Worm (Caenorhabditis elegans) whole organism, early embryonic: ENCODE data around the gene hex-1.

Source experiments
- B0310.2 ChIP-seq: sonication (generic microtip); optimal IDR thresholded peaks from 2 replicates; lab custom pipeline; 2016; ENCODE audit warnings: mild to moderate bottlenecking, missing genetic modification characterization, missing compliant biosample characterization
- F13C5.2 ChIP-seq: sonication (generic microtip); optimal IDR thresholded peaks from 2 replicates; lab custom pipeline; 2017; ENCODE audit warnings: mild to moderate bottlenecking, missing genetic modification characterization, inconsistent platforms, missing compliant biosample characterization
- aly-1 ChIP-seq: sonication (generic microtip); optimal IDR thresholded peaks from 2 replicates; lab custom pipeline; 2016; ENCODE audit warnings: missing genetic modification characterization, missing compliant biosample characterization
- ama-1 ChIP-seq: fragments of 150-350 bp; optimal IDR thresholded peaks from 2 replicates; lab custom pipeline; 2014
- ceh-13 ChIP-seq: fragments of 200-800 bp; sonication (Bioruptor generic); optimal IDR thresholded peaks from 2 replicates; lab custom pipeline; 2018; ENCODE audit warnings: mild to moderate bottlenecking, missing genetic modification characterization, missing compliant biosample characterization
- ceh-36 ChIP-seq: sonication (generic microtip); optimal IDR thresholded peaks from 2 replicates; lab custom pipeline; 2016; ENCODE audit warnings: missing genetic modification characterization, inconsistent platforms, missing compliant biosample characterization
- ets-7 ChIP-seq: sonication (generic microtip); optimal IDR thresholded peaks from 2 replicates; lab custom pipeline; 2016; ENCODE audit warnings: missing genotype, missing genetic modification characterization, missing compliant biosample characterization
- flt-1 ChIP-seq: fragments of 200-800 bp; sonication (Bioruptor generic); IDR thresholded peaks from 2 replicates; pipeline ENCODE4 v1.3.6; 2022; ENCODE audit warnings: missing genetic modification characterization, missing compliant biosample characterization
- hmg-4 ChIP-seq: fragments of 200-800 bp; sonication (Bioruptor generic); optimal IDR thresholded peaks from 2 replicates; lab custom pipeline; 2018; ENCODE audit warnings: mild to moderate bottlenecking, missing genetic modification characterization, missing compliant biosample characterization
- hnd-1 ChIP-seq: sonication (generic microtip); optimal IDR thresholded peaks from 2 replicates; lab custom pipeline; 2016; ENCODE audit warnings: missing genetic modification characterization, missing compliant biosample characterization
- scrt-1 ChIP-seq: fragments of 200-800 bp; sonication (Bioruptor generic); IDR thresholded peaks from 2 replicates; pipeline ENCODE4 v1.3.6; 2022; ENCODE audit warnings: missing genetic modification characterization, missing compliant biosample characterization
- tbx-11 ChIP-seq: fragments of 200-800 bp; sonication (Bioruptor generic); IDR thresholded peaks from 2 replicates; pipeline ENCODE4 v1.3.6; 2022; ENCODE audit warnings: missing genetic modification characterization, missing compliant biosample characterization
- tbx-37 ChIP-seq: fragments of 200-800 bp; sonication (Bioruptor generic); conservative IDR thresholded peaks from 2 replicates; pipeline ENCODE4 v1.3.6; 2022; ENCODE audit warnings: missing genetic modification reagents, missing genetic modification characterization, missing compliant biosample characterization
- tra-4 ChIP-seq: sonication (generic microtip); optimal IDR thresholded peaks from 2 replicates; lab custom pipeline; 2017; ENCODE audit warnings: missing genetic modification characterization, missing compliant biosample characterization

ce11 chrX:2233929-2234328 is 13.0 kb downstream of the hex-1 start, which contains the start of gene T14F9.2:
- TF ChIP-seq tra-4 (tag; lab: Kevin White, UChicago) (no peak), flt-1 (GFP tag; lab: Robert Waterston, UW) (no peak), ama-1 (no peak), hnd-1 (tag; lab: Kevin White, UChicago) (no peak), scrt-1 (GFP tag; lab: Robert Waterston, UW) (no peak), ets-7 (tag; lab: Kevin White, UChicago) (no peak), B0310.2 (no peak), tbx-11 (GFP tag; lab: Robert Waterston, UW) (no peak), tbx-37 (GFP tag; lab: Robert Waterston, UW) (no peak), F13C5.2 (tag; lab: Kevin White, UChicago) (no peak), ceh-13 (GFP tag; lab: Kevin White, UChicago) (no peak), ceh-36 (tag; lab: Kevin White, UChicago) (no peak), aly-1 (no peak), hmg-4 (GFP tag; lab: Kevin White, UChicago) (no peak)
